Fruit fly (Drosophila melanogaster): Measurements from ENCODE around the gene CG5521.

DNA sequence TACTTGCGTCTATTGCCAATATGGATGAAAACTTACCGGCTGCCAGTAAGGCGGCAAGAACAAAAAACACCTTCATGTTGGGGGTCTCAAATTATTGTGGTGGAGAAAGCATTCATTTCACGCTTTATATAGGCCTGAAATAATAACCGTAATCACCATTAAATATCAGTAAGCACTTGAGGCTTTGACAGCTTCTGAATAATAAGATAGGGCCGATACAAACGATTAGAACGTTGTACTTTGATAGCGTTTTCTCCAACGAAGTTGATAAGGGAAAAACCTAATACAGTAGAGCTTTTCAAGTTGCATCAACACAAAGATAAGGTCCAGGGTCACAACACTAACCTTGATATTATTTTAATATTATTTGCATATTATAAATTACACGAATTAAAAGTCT, 54.5 kb downstream of the CG5521 start, which contains the start of gene CG6283:
- no peak for TF ChIP-seq CG8478 (optimal IDR thresholded peaks at IDR 0.05)
- no peak for TF ChIP-seq psq (optimal IDR thresholded peaks at IDR 0.05)
- no peak for TF ChIP-seq pan (optimal IDR thresholded peaks at IDR 0.05)
